Worm (Caenorhabditis elegans) whole organism, late embryonic: Measurements from ENCODE around the gene fmi-1.
A peak's percentile ranks its signal among the peaks of the same experiment; 100 is the strongest.

Source experiments
- ama-1 ChIP-seq: fragments of 150-350 bp; optimal IDR thresholded peaks from 2 replicates; lab custom pipeline; 2014
- ceh-14 ChIP-seq: sonication (generic microtip); optimal IDR thresholded peaks from 2 replicates; lab custom pipeline; 2016; ENCODE audit warnings: missing genotype, missing genetic modification characterization, missing compliant biosample characterization
- ceh-9 ChIP-seq: sonication (generic microtip); optimal IDR thresholded peaks from 2 replicates; lab custom pipeline; 2016; ENCODE audit warnings: mild to moderate bottlenecking, missing genetic modification characterization, inconsistent platforms, missing compliant biosample characterization
- che-1 ChIP-seq: sonication (generic microtip); optimal IDR thresholded peaks from 2 replicates; lab custom pipeline; 2016; ENCODE audit warnings: mild to moderate bottlenecking, missing genetic modification characterization, missing compliant biosample characterization
- dmd-4 ChIP-seq: sonication (generic microtip); optimal IDR thresholded peaks from 2 replicates; lab custom pipeline; 2016; ENCODE audit warnings: borderline replicate concordance, missing genetic modification characterization, missing compliant biosample characterization
- elt-2 ChIP-seq: sonication (generic microtip); optimal IDR thresholded peaks from 2 replicates; lab custom pipeline; 2016; ENCODE audit warnings: missing genetic modification reagents, missing genetic modification characterization, missing compliant biosample characterization
- ets-4 ChIP-seq: sonication (generic microtip); optimal IDR thresholded peaks from 2 replicates; lab custom pipeline; 2016; ENCODE audit warnings: missing genetic modification characterization, missing compliant biosample characterization
- fkh-10 ChIP-seq: fragments of 150-350 bp; optimal IDR thresholded peaks from 2 replicates; lab custom pipeline; 2014; ENCODE audit warnings: missing biosample characterization, missing genetic modification reagents, missing genetic modification characterization
- nfya-1 ChIP-seq: sonication (generic microtip); optimal IDR thresholded peaks from 2 replicates; lab custom pipeline; 2017; ENCODE audit warnings: missing genetic modification characterization, mild to moderate bottlenecking, missing compliant biosample characterization, antibody characterized with exemption, moderate library complexity
- nhr-232 ChIP-seq: sonication (generic microtip); optimal IDR thresholded peaks from 2 replicates; lab custom pipeline; 2016; ENCODE audit warnings: missing genetic modification characterization, missing compliant biosample characterization
- npax-4 ChIP-seq: sonication (generic microtip); optimal IDR thresholded peaks from 2 replicates; lab custom pipeline; 2016; ENCODE audit warnings: missing genetic modification characterization, missing compliant biosample characterization
- pqm-1 ChIP-seq: sonication (generic microtip); optimal IDR thresholded peaks from 2 replicates; lab custom pipeline; 2016; ENCODE audit warnings: missing genetic modification characterization, missing compliant biosample characterization
- tbx-2 ChIP-seq: sonication (generic microtip); optimal IDR thresholded peaks from 2 replicates; lab custom pipeline; 2016; ENCODE audit warnings: missing genetic modification characterization, missing compliant biosample characterization

DNA sequence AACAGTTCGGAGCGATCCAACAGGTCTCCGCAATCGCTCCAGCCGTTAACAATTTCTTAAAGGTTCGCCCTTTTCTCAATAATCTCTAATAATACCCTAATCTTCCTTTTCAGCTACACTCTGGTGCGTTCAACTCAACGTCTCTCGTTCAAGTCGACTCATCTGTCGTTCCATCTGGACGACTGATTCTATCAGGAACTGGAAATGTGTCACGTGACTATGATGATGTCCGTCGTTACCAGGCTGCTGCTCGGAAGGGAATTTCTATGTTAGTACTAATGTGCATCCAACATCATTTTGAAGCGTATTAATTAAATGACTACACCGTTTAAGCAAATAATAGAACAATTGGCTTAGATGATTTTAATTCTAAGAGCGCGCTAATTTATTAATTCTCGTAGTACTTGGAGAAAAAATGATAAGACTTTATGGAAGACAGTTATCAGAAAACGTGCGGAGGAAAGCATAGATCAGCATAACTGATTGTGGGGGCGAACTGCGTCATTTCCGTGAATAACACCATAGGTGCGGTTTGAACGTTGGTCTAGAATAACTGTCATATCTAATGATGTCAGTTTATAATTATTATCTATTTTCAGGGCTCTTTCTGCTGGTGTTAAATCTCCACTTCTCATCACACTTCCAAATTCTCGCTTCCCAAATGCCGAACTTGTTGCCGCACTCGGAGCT, 25.1 kb downstream of the fmi-1 start:
- TF ChIP-seq elt-2 (peak; percentile 43), tbx-2 (tag; lab: Kevin White, UChicago) (no peak), ceh-14 (no peak), nhr-232 (no peak), dmd-4 (tag; lab: Kevin White, UChicago) (no peak), nfya-1 (tag; lab: Kevin White, UChicago) (no peak), ceh-9 (tag; lab: Kevin White, UChicago) (no peak), che-1 (tag; lab: Kevin White, UChicago) (no peak), fkh-10 (GFP tag; lab: Kevin White, UChicago) (no peak), ets-4 (no peak), pqm-1 (tag; lab: Kevin White, UChicago) (no peak), ama-1 (lab: Kevin White, UChicago) (no peak), npax-4 (tag; lab: Kevin White, UChicago) (no peak)
